Fruit fly (Drosophila melanogaster) whole organism, pupa: ENCODE measurements around the gene CG3823.
A peak's percentile ranks its signal among the peaks of the same experiment; 100 is the strongest.

Experiments
- CG17806 ChIP-seq: fragments of 200-800 bp; sonication (Bioruptor generic); optimal IDR thresholded peaks from 2 replicates; lab custom pipeline; 2018; ENCODE audit warnings: missing biosample characterization, mild to moderate bottlenecking, missing genetic modification characterization, moderate library complexity
- CG8159 ChIP-seq: fragments of 200-800 bp; sonication (Bioruptor generic); optimal IDR thresholded peaks from 3 replicates; lab custom pipeline; 2018; ENCODE audit warnings: missing biosample characterization, mild to moderate bottlenecking, missing genetic modification characterization, moderate library complexity

DNA sequence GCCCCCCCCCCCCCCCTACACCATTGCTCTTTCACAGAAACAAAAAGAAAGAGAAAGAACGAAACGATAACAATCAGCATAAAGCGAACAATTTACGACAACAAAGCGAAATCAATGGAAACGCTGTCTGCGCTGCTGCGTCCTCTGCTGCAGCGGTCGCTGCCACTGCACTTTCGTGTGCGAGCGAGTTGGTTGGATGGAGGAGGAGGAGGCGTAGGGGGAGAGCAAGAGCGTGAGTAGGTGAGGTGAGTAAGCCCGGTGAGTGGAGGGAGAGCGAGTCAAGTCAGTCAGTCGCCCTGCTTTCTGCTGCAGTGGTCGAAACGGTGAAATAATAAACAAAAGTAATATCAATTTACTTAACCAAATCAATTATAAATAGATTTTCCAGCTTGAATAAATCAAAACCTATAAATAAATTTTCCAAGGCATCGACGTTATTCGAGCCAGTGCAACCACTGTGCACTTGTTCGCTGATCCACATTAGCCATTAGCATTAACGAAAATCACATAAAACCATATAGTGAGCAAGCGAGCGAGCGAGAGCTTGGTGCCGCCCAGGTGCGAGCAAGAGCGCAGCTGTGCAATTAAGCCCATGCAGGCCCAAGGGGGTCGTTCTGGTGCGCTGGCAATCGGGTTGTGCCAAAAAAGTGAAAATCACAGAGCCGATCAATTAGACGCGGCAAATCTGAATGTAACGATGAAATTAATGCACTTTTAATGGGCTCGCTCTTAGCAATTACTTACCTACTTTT lies 40.2 kb downstream of the CG3823 start:
- TF ChIP-seq CG8159 (tag; lab: Kevin White, UChicago) (peak; percentile 57), CG17806 (tag; lab: Kevin White, UChicago) (peak; percentile 63)
